Fruit fly (Drosophila melanogaster) whole organism, embryonic: ENCODE measurements around the gene InR.

Source experiments
- B-H1 ChIP-seq: fragments of 200-800 bp; sonication (Bioruptor generic); IDR thresholded peaks from 3 replicates; pipeline ENCODE4 v1.3.6; 2022; ENCODE audit warnings: missing biosample characterization, missing genetic modification characterization
- BtbVII ChIP-seq: fragments of 200-800 bp; sonication (Bioruptor generic); optimal IDR thresholded peaks from 3 replicates; lab custom pipeline; 2017; ENCODE audit warnings: missing biosample characterization, mild to moderate bottlenecking, missing genetic modification characterization
- Bteb2 ChIP-seq: fragments of 200-800 bp; sonication (Bioruptor generic); optimal IDR thresholded peaks from 2 replicates; lab custom pipeline; 2016; ENCODE audit warnings: missing biosample characterization, missing genetic modification characterization
- CG10267 ChIP-seq: fragments of 200-800 bp; sonication (Bioruptor generic); optimal IDR thresholded peaks from 2 replicates; lab custom pipeline; 2018; ENCODE audit warnings: missing biosample characterization, mild to moderate bottlenecking, missing genetic modification characterization, moderate library complexity
- CG12219 ChIP-seq: fragments of 200-800 bp; sonication (Bioruptor generic); optimal IDR thresholded peaks from 3 replicates; lab custom pipeline; 2018; ENCODE audit warnings: missing biosample characterization, mild to moderate bottlenecking, missing genetic modification characterization
- CG12299 ChIP-seq: fragments of 200-800 bp; sonication (Bioruptor generic); optimal IDR thresholded peaks from 2 replicates; lab custom pipeline; 2018; ENCODE audit warnings: missing biosample characterization, mild to moderate bottlenecking, missing genetic modification characterization
- CG16863 ChIP-seq: fragments of 200-800 bp; sonication (Bioruptor generic); optimal IDR thresholded peaks from 3 replicates; lab custom pipeline; 2016; ENCODE audit warnings: missing biosample characterization, missing genetic modification characterization
- CG17912 ChIP-seq: fragments of 200-800 bp; sonication (Bioruptor generic); optimal IDR thresholded peaks from 2 replicates; lab custom pipeline; 2018; ENCODE audit warnings: missing biosample characterization, mild to moderate bottlenecking, missing genetic modification characterization
- CG2129 ChIP-seq: fragments of 200-800 bp; sonication (Bioruptor generic); IDR thresholded peaks from 2 replicates; pipeline ENCODE4 v1.3.6; 2022; ENCODE audit warnings: missing biosample characterization, missing genetic modification characterization; ENCODE audit not compliant: partially characterized antibody
- CG2199 ChIP-seq: fragments of 200-800 bp; sonication (Bioruptor generic); IDR thresholded peaks from 3 replicates; pipeline ENCODE4 v1.3.6; 2022; ENCODE audit warnings: missing biosample characterization, missing genetic modification characterization
- CG3726 ChIP-seq: fragments of 200-800 bp; sonication (Bioruptor generic); IDR thresholded peaks from 3 replicates; pipeline ENCODE4, ENCODE4 v1.3.6; 2022; ENCODE audit warnings: missing biosample characterization, missing genetic modification characterization
- CG3995 ChIP-seq: fragments of 200-800 bp; sonication (Bioruptor generic); optimal IDR thresholded peaks from 3 replicates; lab custom pipeline; 2016; ENCODE audit warnings: missing biosample characterization, missing genetic modification characterization
- CG4424 ChIP-seq: fragments of 200-800 bp; sonication (Bioruptor generic); optimal IDR thresholded peaks from 3 replicates; lab custom pipeline; 2016; ENCODE audit warnings: missing biosample characterization, missing genetic modification characterization
- CG4707 ChIP-seq: fragments of 200-800 bp; sonication (Bioruptor generic); optimal IDR thresholded peaks from 2 replicates; lab custom pipeline; 2018; ENCODE audit warnings: missing biosample characterization, mild to moderate bottlenecking, missing genetic modification characterization, moderate library complexity
- CG6813 ChIP-seq: fragments of 200-800 bp; sonication (Bioruptor generic); optimal IDR thresholded peaks from 2 replicates; lab custom pipeline; 2017; ENCODE audit warnings: missing biosample characterization, missing genetic modification characterization, mild to moderate bottlenecking, moderate library complexity, missing genetic modification reagents
- CG7271 ChIP-seq: fragments of 200-800 bp; sonication (Bioruptor generic); optimal IDR thresholded peaks from 2 replicates; lab custom pipeline; 2018; ENCODE audit warnings: missing biosample characterization, mild to moderate bottlenecking, missing genetic modification characterization, moderate library complexity
- CG7987 ChIP-seq: fragments of 200-800 bp; sonication (Bioruptor generic); optimal IDR thresholded peaks from 2 replicates; lab custom pipeline; 2018; ENCODE audit warnings: missing biosample characterization, mild to moderate bottlenecking, missing genetic modification characterization, moderate library complexity
- CG9727 ChIP-seq: fragments of 200-800 bp; sonication (Bioruptor generic); optimal IDR thresholded peaks from 3 replicates; lab custom pipeline; 2017; ENCODE audit warnings: missing biosample characterization, mild to moderate bottlenecking, missing genetic modification characterization
- Camta ChIP-seq: fragments of 200-800 bp; sonication (Bioruptor generic); optimal IDR thresholded peaks from 2 replicates; lab custom pipeline; 2016; ENCODE audit warnings: missing biosample characterization, missing genetic modification characterization
- Deaf1 ChIP-seq: fragments of 200-800 bp; optimal IDR thresholded peaks from 3 replicates; lab custom pipeline; 2019; ENCODE audit warnings: missing biosample characterization, mild to moderate bottlenecking, missing genetic modification characterization, moderate library complexity
- Dip3 ChIP-seq: fragments of 200-800 bp; sonication (Bioruptor generic); optimal IDR thresholded peaks from 3 replicates; lab custom pipeline; 2016; ENCODE audit warnings: missing biosample characterization, missing genetic modification characterization
- Doc3 ChIP-seq: fragments of 200-800 bp; sonication (Bioruptor generic); IDR thresholded peaks from 3 replicates; pipeline ENCODE4 v1.3.6; 2022; ENCODE audit warnings: missing biosample characterization, missing genetic modification characterization; ENCODE audit not compliant: partially characterized antibody
- Dp ChIP-seq: fragments of 200-800 bp; sonication (Bioruptor generic); optimal IDR thresholded peaks from 2 replicates; lab custom pipeline; 2018; ENCODE audit warnings: missing biosample characterization, mild to moderate bottlenecking, missing genetic modification characterization, moderate library complexity
- Hr51 ChIP-seq, 2 experiments: fragments of 200-800 bp; sonication (Bioruptor generic); optimal IDR thresholded peaks; 2 replicates in 1 of 2; 3 replicates in 1 of 2; lab custom pipeline; 2016 to 2018; ENCODE audit warnings: missing biosample characterization in 2 of 2, missing genetic modification characterization in 2 of 2, mild to moderate bottlenecking in 1 of 2, moderate library complexity in 1 of 2
- NC2α ChIP-seq: fragments of 200-800 bp; sonication (Bioruptor generic); optimal IDR thresholded peaks from 2 replicates; lab custom pipeline; 2016; ENCODE audit warnings: missing biosample characterization, missing genetic modification characterization
- Oaz ChIP-seq: fragments of 200-800 bp; sonication (Bioruptor generic); IDR thresholded peaks from 2 replicates; pipeline ENCODE4 v1.3.6; 2022; ENCODE audit warnings: missing biosample characterization, missing genetic modification characterization
- Side ChIP-seq: fragments of 200-800 bp; sonication (Bioruptor generic); optimal IDR thresholded peaks from 2 replicates; lab custom pipeline; 2016; ENCODE audit warnings: missing biosample characterization, missing genetic modification characterization
- amos ChIP-seq: fragments of 200-800 bp; sonication (Bioruptor generic); IDR thresholded peaks from 2 replicates; pipeline ENCODE4 v1.3.6; 2022; ENCODE audit warnings: missing biosample characterization, missing genetic modification characterization; ENCODE audit not compliant: partially characterized antibody
- ara ChIP-seq: fragments of 200-800 bp; sonication (Bioruptor generic); IDR thresholded peaks from 2 replicates; pipeline ENCODE4 v1.3.6; 2022; ENCODE audit warnings: missing biosample characterization, missing genetic modification characterization
- bigmax ChIP-seq: fragments of 200-800 bp; sonication (Bioruptor generic); optimal IDR thresholded peaks from 2 replicates; lab custom pipeline; 2018; ENCODE audit warnings: missing biosample characterization, mild to moderate bottlenecking, missing genetic modification characterization
- cg ChIP-seq: fragments of 200-800 bp; sonication (Bioruptor generic); optimal IDR thresholded peaks from 3 replicates; lab custom pipeline; 2019; ENCODE audit warnings: missing biosample characterization, mild to moderate bottlenecking, missing genetic modification characterization, moderate library complexity
- crol ChIP-seq: fragments of 200-800 bp; sonication (Bioruptor generic); IDR thresholded peaks from 2 replicates; pipeline ENCODE4 v1.3.6; 2022; ENCODE audit warnings: missing biosample characterization, missing genetic modification characterization
- cwo ChIP-seq: fragments of 200-800 bp; sonication (Bioruptor generic); optimal IDR thresholded peaks from 3 replicates; lab custom pipeline; 2017; ENCODE audit warnings: missing biosample characterization, missing genetic modification characterization, mild to moderate bottlenecking, moderate library complexity, missing genetic modification reagents
- emc ChIP-seq: fragments of 200-800 bp; sonication (Bioruptor generic); optimal IDR thresholded peaks from 2 replicates; lab custom pipeline; 2016; ENCODE audit warnings: missing biosample characterization, missing genetic modification characterization
- esg ChIP-seq: fragments of 200-800 bp; sonication (Bioruptor generic); conservative IDR thresholded peaks from 2 replicates; pipeline ENCODE4 v1.3.6; 2022; ENCODE audit warnings: missing biosample characterization, missing genetic modification characterization
- exex ChIP-seq: fragments of 200-800 bp; sonication (Bioruptor generic); optimal IDR thresholded peaks from 4 replicates; lab custom pipeline; 2018; ENCODE audit warnings: missing biosample characterization, mild to moderate bottlenecking, missing genetic modification characterization, moderate library complexity
- gcm2 ChIP-seq: fragments of 200-800 bp; sonication (Bioruptor generic); optimal IDR thresholded peaks from 2 replicates; lab custom pipeline; 2016; ENCODE audit warnings: missing biosample characterization, missing genetic modification characterization
- grn ChIP-seq: fragments of 200-800 bp; sonication (Bioruptor generic); optimal IDR thresholded peaks from 3 replicates; lab custom pipeline; 2017; ENCODE audit warnings: missing biosample characterization, missing genetic modification characterization
- ind ChIP-seq: fragments of 200-800 bp; sonication (Bioruptor generic); optimal IDR thresholded peaks from 3 replicates; lab custom pipeline; 2016; ENCODE audit warnings: missing biosample characterization, missing genetic modification characterization
- jigr1 ChIP-seq: fragments of 200-800 bp; sonication (Bioruptor generic); IDR thresholded peaks from 3 replicates; pipeline ENCODE4 v1.3.6; 2022; ENCODE audit warnings: missing biosample characterization, missing genetic modification characterization
- oc ChIP-seq: fragments of 200-800 bp; sonication (Bioruptor generic); optimal IDR thresholded peaks from 2 replicates; lab custom pipeline; 2018; ENCODE audit warnings: missing biosample characterization, mild to moderate bottlenecking, missing genetic modification characterization, moderate library complexity
- rib ChIP-seq: fragments of 200-800 bp; sonication (Bioruptor generic); IDR thresholded peaks from 2 replicates; pipeline ENCODE4 v1.3.6; 2022; ENCODE audit warnings: missing biosample characterization, missing genetic modification characterization
- slbo ChIP-seq: fragments of 200-800 bp; sonication (Bioruptor generic); IDR thresholded peaks from 2 replicates; pipeline ENCODE4 v1.3.6; 2022; ENCODE audit warnings: missing biosample characterization, missing genetic modification characterization
- sug ChIP-seq: fragments of 200-800 bp; optimal IDR thresholded peaks from 2 replicates; lab custom pipeline; 2019; ENCODE audit warnings: missing biosample characterization, mild to moderate bottlenecking, missing genetic modification characterization, moderate library complexity
- tin ChIP-seq: fragments of 200-800 bp; sonication (Bioruptor generic); optimal IDR thresholded peaks from 3 replicates; lab custom pipeline; 2016; ENCODE audit warnings: missing biosample characterization, missing genetic modification characterization
- unc-4 ChIP-seq: fragments of 200-800 bp; sonication (Bioruptor generic); IDR thresholded peaks from 2 replicates; pipeline ENCODE4 v1.3.6; 2022; ENCODE audit warnings: missing biosample characterization, missing genetic modification characterization; ENCODE audit not compliant: partially characterized antibody
- wek ChIP-seq: fragments of 200-800 bp; sonication (Bioruptor generic); optimal IDR thresholded peaks from 3 replicates; lab custom pipeline; 2018; ENCODE audit warnings: missing biosample characterization, mild to moderate bottlenecking, missing genetic modification characterization, moderate library complexity
- zf30C ChIP-seq: fragments of 200-800 bp; sonication (Bioruptor generic); optimal IDR thresholded peaks from 3 replicates; lab custom pipeline; 2018; ENCODE audit warnings: missing biosample characterization, mild to moderate bottlenecking, missing genetic modification characterization

The InR gene

dm6 chr3R:21656492-21657484, 37.7 kb upstream of the InR start (continued):
- TF ChIP-seq Doc3 (GFP tag; lab: Robert Waterston, UW) (no peak), ara (GFP tag; lab: Robert Waterston, UW) (no peak), Camta (GFP tag; lab: Kevin White, UChicago) (no peak), wek (GFP tag; lab: Kevin White, UChicago) (no peak), cwo (GFP tag; lab: Kevin White, UChicago) (peak; percentile 58), bigmax (GFP tag; lab: Kevin White, UChicago) (no peak), BtbVII (GFP tag; lab: Kevin White, UChicago) (peak; percentile 7), Bteb2 (GFP tag; lab: Kevin White, UChicago) (no peak), zf30C (GFP tag; lab: Kevin White, UChicago) (no peak), B-H1 (GFP tag; lab: Robert Waterston, UW) (no peak), crol (GFP tag; lab: Robert Waterston, UW) (peak; percentile 44; the same call in 1 of the 2 replicates), cg (GFP tag; lab: Kevin White, UChicago) (peak; percentile 74), unc-4 (no peak), CG9727 (GFP tag; lab: Kevin White, UChicago) (peak; percentile 31), CG6813 (peak; percentile 46), Side (GFP tag; lab: Kevin White, UChicago) (no peak), emc (no peak), CG12219 (GFP tag; lab: Kevin White, UChicago) (no peak), CG3726 (GFP tag; lab: Robert Waterston, UW) (no peak), ind (GFP tag; lab: Kevin White, UChicago) (peak; percentile 70), CG4707 (GFP tag; lab: Kevin White, UChicago) (no peak), Dip3 (no peak), CG7987 (GFP tag; lab: Kevin White, UChicago) (no peak), Oaz (GFP tag; lab: Robert Waterston, UW) (no peak), slbo (peak; percentile 31; the same call in 1 of the 2 replicates), CG4424 (GFP tag; lab: Kevin White, UChicago) (peak; percentile 62), Dp (no peak), oc (peak; percentile 84), CG17912 (GFP tag; lab: Kevin White, UChicago) (no peak), CG3995 (GFP tag; lab: Kevin White, UChicago) (no peak), jigr1 (GFP tag; lab: Robert Waterston, UW) (0 out of 3 replicates have a peak, but pooled peaks have one; percentile 39), grn (no peak), rib (GFP tag; lab: Robert Waterston, UW) (no peak), CG10267 (tag; lab: Kevin White, UChicago) (peak; percentile 47), CG16863 (GFP tag; lab: Kevin White, UChicago) (no peak), amos (GFP tag; lab: Robert Waterston, UW) (0 out of 2 replicates have a peak, but pooled peaks have one; percentile 9), sug (tag; lab: Kevin White, UChicago) (peak; percentile 43), Deaf1 (tag; lab: Kevin White, UChicago) (peak; percentile 44), CG12299 (tag; lab: Kevin White, UChicago) (no peak), CG2129 (no peak), NC2α (GFP tag; lab: Kevin White, UChicago) (no peak), exex (tag; lab: Kevin White, UChicago) (peak; percentile 27), CG2199 (GFP tag; lab: Robert Waterston, UW) (peak; percentile 79), Hr51 (GFP tag; optimal IDR thresholded peaks at IDR 0.05; lab: Kevin White, UChicago) (peak in 1 of 2 experiments; percentile 86), gcm2 (GFP tag; lab: Kevin White, UChicago) (no peak), esg (GFP tag; lab: Robert Waterston, UW) (peak; percentile 37; the same call in 1 of the 2 replicates), tin (GFP tag; lab: Kevin White, UChicago) (peak; percentile 33), CG7271 (no peak)
